Worm (Caenorhabditis elegans) whole organism, L3 larva: Measurements from ENCODE around the gene F20D6.9.

Experiments used
- R02D3.7 ChIP-seq: fragments of 150-350 bp; optimal IDR thresholded peaks from 2 replicates; lab custom pipeline; 2014; ENCODE audit warnings: missing biosample characterization, missing genetic modification characterization
- ZK546.5 ChIP-seq: sonication (generic microtip); optimal IDR thresholded peaks from 2 replicates; lab custom pipeline; 2017; ENCODE audit warnings: missing biosample characterization, missing genetic modification characterization
- aly-2 ChIP-seq: fragments of 150-350 bp; optimal IDR thresholded peaks from 2 replicates; lab custom pipeline; 2014; ENCODE audit warnings: missing biosample characterization, missing genetic modification characterization
- ama-1 ChIP-seq: fragments of 150-350 bp; optimal IDR thresholded peaks from 2 replicates; lab custom pipeline; 2018
- ceh-16 ChIP-seq: sonication (generic microtip); optimal IDR thresholded peaks from 2 replicates; lab custom pipeline; 2017; ENCODE audit warnings: missing biosample characterization, missing genetic modification characterization
- ceh-82 ChIP-seq: fragments of 150-350 bp; optimal IDR thresholded peaks from 2 replicates; lab custom pipeline; 2014; ENCODE audit warnings: missing biosample characterization, missing genetic modification characterization
- ceh-9 ChIP-seq: sonication (generic microtip); optimal IDR thresholded peaks from 2 replicates; lab custom pipeline; 2018; ENCODE audit warnings: missing biosample characterization, missing genetic modification characterization
- elt-3 ChIP-seq, 3 experiments: fragments of 150-350 bp in 1 of 3; sonication (generic microtip) in 2 of 3; optimal IDR thresholded peaks; 2 replicates in 2 of 3; 4 replicates in 1 of 3; lab custom pipeline; 2014 to 2017; ENCODE audit warnings: missing biosample characterization in 3 of 3, missing genetic modification characterization in 3 of 3
- eor-1 ChIP-seq, 2 experiments: fragments of 150-350 bp; optimal IDR thresholded peaks; 2 replicates each; lab custom pipeline; 2014 to 2018; ENCODE audit warnings: missing biosample characterization in 2 of 2, missing genetic modification characterization in 2 of 2
- fkh-10 ChIP-seq: sonication (generic microtip); optimal IDR thresholded peaks from 2 replicates; lab custom pipeline; 2017; ENCODE audit warnings: missing biosample characterization, missing genetic modification reagents, missing genetic modification characterization
- fkh-2 ChIP-seq: fragments of 150-350 bp; optimal IDR thresholded peaks from 2 replicates; lab custom pipeline; 2014; ENCODE audit warnings: missing biosample characterization, missing genetic modification reagents, missing genetic modification characterization
- hmg-11 ChIP-seq: sonication (generic microtip); optimal IDR thresholded peaks from 2 replicates; lab custom pipeline; 2016; ENCODE audit warnings: missing genetic modification characterization, missing compliant biosample characterization
- jun-1 ChIP-seq: fragments of 150-350 bp; optimal IDR thresholded peaks from 2 replicates; lab custom pipeline; 2014; ENCODE audit warnings: missing biosample characterization, missing genetic modification reagents, missing genetic modification characterization
- lin-15B ChIP-seq: fragments of 150-350 bp; optimal IDR thresholded peaks from 2 replicates; lab custom pipeline; 2014; ENCODE audit warnings: missing biosample characterization, missing genetic modification characterization
- lin-39 ChIP-seq: fragments of 150-350 bp; optimal IDR thresholded peaks from 2 replicates; lab custom pipeline; 2018; ENCODE audit warnings: missing biosample characterization, missing genetic modification reagents, missing genetic modification characterization
- lsy-12 ChIP-seq: sonication (generic microtip); optimal IDR thresholded peaks from 2 replicates; lab custom pipeline; 2016; ENCODE audit warnings: mild to moderate bottlenecking, missing genetic modification characterization, missing compliant biosample characterization
- mdl-1 ChIP-seq: fragments of 150-350 bp; optimal IDR thresholded peaks from 2 replicates; lab custom pipeline; 2014; ENCODE audit warnings: missing biosample characterization, missing genetic modification characterization
- mml-1 ChIP-seq: fragments of 150-350 bp; sonication (generic microtip); optimal IDR thresholded peaks from 3 replicates; lab custom pipeline; 2014; ENCODE audit warnings: missing biosample characterization, missing genetic modification characterization
- nhr-11 ChIP-seq: fragments of 150-350 bp; optimal IDR thresholded peaks from 2 replicates; lab custom pipeline; 2014; ENCODE audit warnings: missing biosample characterization, missing genetic modification characterization
- nhr-23 ChIP-seq: fragments of 150-350 bp; optimal IDR thresholded peaks from 2 replicates; lab custom pipeline; 2014; ENCODE audit warnings: missing biosample characterization, missing genetic modification reagents, missing genetic modification characterization
- nhr-25 ChIP-seq: sonication (generic microtip); optimal IDR thresholded peaks from 2 replicates; lab custom pipeline; 2017; ENCODE audit warnings: missing biosample characterization, missing genetic modification characterization
- nhr-28 ChIP-seq: fragments of 150-350 bp; optimal IDR thresholded peaks from 2 replicates; lab custom pipeline; 2014; ENCODE audit warnings: missing biosample characterization, missing genetic modification characterization
- nhr-67 ChIP-seq: fragments of 150-350 bp; optimal IDR thresholded peaks from 2 replicates; lab custom pipeline; 2014; ENCODE audit warnings: missing biosample characterization, missing genetic modification characterization
- nhr-77 ChIP-seq: fragments of 150-350 bp; optimal IDR thresholded peaks from 2 replicates; lab custom pipeline; 2014; ENCODE audit warnings: missing biosample characterization, missing genetic modification characterization
- pqm-1 ChIP-seq: fragments of 150-350 bp; optimal IDR thresholded peaks from 2 replicates; lab custom pipeline; 2017; ENCODE audit warnings: missing biosample characterization, missing genetic modification characterization, inconsistent platforms
- sea-2 ChIP-seq: fragments of 150-350 bp; sonication (generic microtip); optimal IDR thresholded peaks from 4 replicates; lab custom pipeline; 2014; ENCODE audit warnings: missing biosample characterization, missing genetic modification reagents, missing genetic modification characterization
- skn-1 ChIP-seq: fragments of 150-350 bp; optimal IDR thresholded peaks from 2 replicates; lab custom pipeline; 2014; ENCODE audit warnings: missing biosample characterization, missing genetic modification characterization
- tbx-2 ChIP-seq: sonication (generic microtip); optimal IDR thresholded peaks from 2 replicates; lab custom pipeline; 2016; ENCODE audit warnings: mild to moderate bottlenecking, missing genetic modification characterization, missing compliant biosample characterization
- unc-39 ChIP-seq: sonication (generic microtip); optimal IDR thresholded peaks from 4 replicates; lab custom pipeline; 2017; ENCODE audit warnings: missing biosample characterization, missing genetic modification characterization
- unc-62 ChIP-seq: fragments of 150-350 bp; sonication (generic microtip); optimal IDR thresholded peaks from 4 replicates; lab custom pipeline; 2014; ENCODE audit warnings: missing biosample characterization, missing genetic modification reagents, missing genetic modification characterization
- zag-1 ChIP-seq: fragments of 150-350 bp; optimal IDR thresholded peaks from 2 replicates; lab custom pipeline; 2014; ENCODE audit warnings: missing biosample characterization, missing genetic modification characterization
- ztf-4 ChIP-seq: fragments of 150-350 bp; optimal IDR thresholded peaks from 2 replicates; lab custom pipeline; 2014; ENCODE audit warnings: missing biosample characterization, missing genetic modification characterization

Gene F20D6.9

DNA sequence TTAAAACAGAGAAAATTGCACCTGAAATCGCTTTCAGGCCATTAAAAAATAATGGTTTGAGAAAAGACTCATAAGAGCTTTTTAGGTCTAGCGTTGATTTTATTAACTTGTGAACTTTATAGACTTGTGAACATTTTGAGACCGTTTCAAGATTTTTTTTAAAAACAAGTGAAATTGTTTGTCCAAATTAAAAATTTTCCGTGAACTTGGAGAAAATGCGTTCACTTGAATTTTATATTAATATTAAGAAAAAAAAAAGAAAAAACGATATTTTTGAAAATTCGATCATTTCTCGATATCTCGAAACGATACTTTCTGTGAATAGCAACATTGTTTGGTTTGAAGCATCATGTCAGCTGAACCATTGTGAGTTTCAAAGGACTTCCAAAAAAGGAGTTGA, 13.2 kb upstream of the F20D6.9 start, which contains the start of gene F20D6.1:
Gene F20D6.1, plus strand, starts transcription at position 301 of the 400 bp plus-strand sequence.
- TF ChIP-seq jun-1 (no peak), eor-1 (tag; optimal IDR thresholded peaks at IDR 0.05; lab: Kevin White, UChicago) (no peak), unc-39 (tag; lab: Kevin White, UChicago) (no peak), ZK546.5 (no peak), lin-15B (tag; lab: Kevin White, UChicago) (no peak), unc-62 (GFP tag; lab: Kevin White, UChicago) (no peak), fkh-2 (tag; lab: Kevin White, UChicago) (no peak)

- TF ChIP-seq mdl-1 (tag; lab: Kevin White, UChicago) (no peak), nhr-25 (tag; lab: Kevin White, UChicago) (no peak), lin-15B (tag; lab: Kevin White, UChicago) (no peak), mml-1 (tag; lab: Kevin White, UChicago) (no peak), nhr-77 (no peak)
Measured at ce11 chrV:8190016-8190415, 12.8 kb upstream of the F20D6.9 start, which contains the start of gene F20D6.12. Gene F20D6.12 (minus strand): TSS chrV:8190116.

- TF ChIP-seq skn-1 (tag; lab: Kevin White, UChicago) (no peak), ama-1 (lab: Kevin White, UChicago) (no peak), sea-2 (GFP tag; lab: Kevin White, UChicago) (no peak), hmg-11 (tag; lab: Kevin White, UChicago) (no peak), lsy-12 (tag; lab: Kevin White, UChicago) (no peak), ceh-82 (tag; lab: Kevin White, UChicago) (no peak), ceh-16 (tag; lab: Kevin White, UChicago) (no peak), nhr-28 (no peak)
- TF ChIP-seq, all 47 proteins: peak for 0
Measured at ce11 chrV:8188421-8188820, 11.2 kb upstream of the F20D6.9 start, which contains the start of gene F20D6.15. Gene F20D6.15 (minus strand): TSS chrV:8188467.

DNA sequence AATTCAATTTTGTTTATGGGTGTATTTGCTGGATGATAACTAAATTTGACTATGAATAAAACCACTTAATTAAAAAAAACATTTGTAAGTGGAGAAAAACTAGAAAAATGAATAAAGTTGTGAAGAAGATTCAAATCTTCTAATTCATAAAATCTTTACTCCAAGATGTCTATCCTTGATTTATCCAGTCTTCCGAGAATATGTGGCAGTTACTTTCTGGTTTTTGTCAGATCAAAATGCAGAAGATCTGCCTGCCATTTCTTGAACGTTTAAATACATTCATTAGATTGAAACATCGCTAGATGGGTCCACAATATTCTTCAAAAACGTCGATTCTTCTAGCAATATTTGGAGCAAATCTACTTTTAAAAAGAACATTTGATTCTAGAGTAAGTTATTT, 8.5 kb upstream of the F20D6.9 start, which contains the start of gene F20D6.2:
Gene F20D6.2, plus strand, starts transcription at position 301 of the 400 bp plus-strand sequence.
- TF ChIP-seq zag-1 (tag; lab: Kevin White, UChicago): no peak
- no peak for TF ChIP-seq tbx-2
- no peak for TF ChIP-seq elt-3 (tag; optimal IDR thresholded peaks at IDR 0.05; lab: Kevin White, UChicago)
- no peak for TF ChIP-seq unc-39 (tag; lab: Kevin White, UChicago)
- TF ChIP-seq fkh-10 (GFP tag; lab: Kevin White, UChicago): no peak
- no peak for TF ChIP-seq ama-1 (lab: Kevin White, UChicago)
- no peak for TF ChIP-seq nhr-23 (tag; lab: Kevin White, UChicago)

DNA sequence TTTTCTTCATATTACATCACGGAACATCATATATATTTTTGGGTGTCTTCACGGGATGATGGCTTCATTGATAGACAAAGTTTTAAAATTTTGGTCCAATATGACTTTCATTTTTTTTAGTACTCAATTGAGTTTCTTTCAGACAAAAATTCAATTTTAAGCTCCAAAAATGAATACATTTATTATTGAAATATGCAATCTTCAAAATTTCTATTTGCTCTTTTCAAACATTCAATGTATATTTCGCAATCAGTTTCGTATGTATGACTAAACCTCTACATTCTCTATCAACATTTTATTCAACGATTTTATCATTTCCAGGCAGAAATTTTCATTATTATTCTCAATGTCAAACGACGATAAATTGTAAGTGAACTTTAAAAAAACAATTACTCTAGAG, 6.1 kb upstream of the F20D6.9 start, which contains the start of gene srp-8:
Gene srp-8, plus strand, starts transcription at position 301 of the 400 bp plus-strand sequence.
- TF ChIP-seq lin-39 (tag; lab: Kevin White, UChicago) (no peak), ceh-82 (tag; lab: Kevin White, UChicago) (no peak), tbx-2 (no peak), unc-62 (GFP tag; lab: Kevin White, UChicago) (no peak), lin-15B (tag; lab: Kevin White, UChicago) (no peak), lsy-12 (tag; lab: Kevin White, UChicago) (no peak), nhr-77 (no peak), nhr-11 (tag; lab: Kevin White, UChicago) (no peak), pqm-1 (no peak), jun-1 (no peak), hmg-11 (tag; lab: Kevin White, UChicago) (no peak), ceh-9 (tag; lab: Kevin White, UChicago) (no peak), ceh-16 (tag; lab: Kevin White, UChicago) (no peak), ztf-4 (tag; lab: Kevin White, UChicago) (no peak), aly-2 (tag; lab: Kevin White, UChicago) (no peak), eor-1 (tag; optimal IDR thresholded peaks at IDR 0.05; lab: Kevin White, UChicago) (no peak), skn-1 (tag; lab: Kevin White, UChicago) (no peak), nhr-67 (tag; lab: Kevin White, UChicago) (no peak), R02D3.7 (tag; lab: Kevin White, UChicago) (no peak), zag-1 (tag; lab: Kevin White, UChicago) (no peak)
